Worm (Caenorhabditis elegans) whole organism, L1 larva: ENCODE data around the gene F19B2.7.

Experiments
- ama-1 ChIP-seq: fragments of 150-350 bp; optimal IDR thresholded peaks from 2 replicates; lab custom pipeline; 2014
- ces-1 ChIP-seq: fragments of 150-350 bp; optimal IDR thresholded peaks from 2 replicates; lab custom pipeline; 2014; ENCODE audit warnings: missing biosample characterization, missing genetic modification reagents, missing genetic modification characterization
- elt-2 ChIP-seq: sonication (generic microtip); optimal IDR thresholded peaks from 2 replicates; lab custom pipeline; 2016; ENCODE audit warnings: missing genetic modification characterization, mild to moderate bottlenecking, inconsistent platforms, missing compliant biosample characterization, missing genetic modification reagents
- elt-3 ChIP-seq, 6 experiments: fragments of 150-350 bp in 1 of 6; sonication (generic microtip); optimal IDR thresholded peaks; 2 replicates each; lab custom pipeline; 2017 to 2018; ENCODE audit warnings: missing biosample characterization in 6 of 6, missing genetic modification characterization in 6 of 6, inconsistent platforms in 1 of 6
- fkh-10 ChIP-seq: sonication (generic microtip); optimal IDR thresholded peaks from 2 replicates; lab custom pipeline; 2017; ENCODE audit warnings: missing biosample characterization, missing genetic modification reagents, missing genetic modification characterization
- isw-1 ChIP-seq: fragments of 200-800 bp; sonication (Bioruptor generic); IDR thresholded peaks from 2 replicates; pipeline ENCODE4 v1.3.6; 2022; ENCODE audit warnings: missing genetic modification characterization, missing compliant biosample characterization
- pag-3 ChIP-seq: sonication (generic microtip); optimal IDR thresholded peaks from 2 replicates; lab custom pipeline; 2017; ENCODE audit warnings: missing genetic modification characterization, mild to moderate bottlenecking, missing compliant biosample characterization, antibody characterized with exemption, borderline replicate concordance; ENCODE audit not compliant: insufficient read depth
- unc-86 ChIP-seq: sonication (generic microtip); optimal IDR thresholded peaks from 2 replicates; lab custom pipeline; 2016; ENCODE audit warnings: missing genetic modification characterization, missing compliant biosample characterization

DNA sequence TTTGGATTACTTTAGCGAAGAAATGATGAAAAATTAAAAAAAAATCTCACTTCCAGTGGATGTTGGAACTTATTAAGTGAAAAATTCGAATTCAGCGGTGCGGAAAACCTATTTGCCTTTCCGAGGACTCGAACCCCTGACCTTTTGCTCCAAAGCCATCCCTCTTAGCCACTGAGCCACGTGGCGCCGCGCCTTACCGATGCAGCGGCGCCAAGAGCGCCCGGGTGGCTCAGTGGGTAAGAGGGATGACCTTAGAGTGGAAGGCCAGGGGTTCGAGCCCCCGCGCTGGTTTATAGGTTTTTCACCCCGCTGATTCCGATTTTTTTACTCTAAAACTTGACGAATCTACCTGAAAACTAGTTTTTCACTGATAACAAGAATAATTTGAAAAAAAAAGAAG is 24.0 kb upstream of the F19B2.7 start:
- TF ChIP-seq elt-2 (no peak), fkh-10 (GFP tag; lab: Kevin White, UChicago) (no peak), ces-1 (GFP tag; lab: Kevin White, UChicago) (no peak), pag-3 (tag; lab: Kevin White, UChicago) (no peak), isw-1 (GFP tag; lab: Robert Waterston, UW) (no peak), ama-1 (lab: Kevin White, UChicago) (no peak), elt-3 (tag; optimal IDR thresholded peaks at IDR 0.05; lab: Kevin White, UChicago) (no peak), unc-86 (tag; lab: Kevin White, UChicago) (no peak)
